Fruit fly (Drosophila melanogaster) whole organism, embryonic: Measurements from ENCODE around the gene ng4.

Experiments used
- CG11085 ChIP-seq: fragments of 200-800 bp; sonication (Bioruptor generic); IDR thresholded peaks from 2 replicates; pipeline ENCODE4 v1.3.6; 2022; ENCODE audit warnings: missing biosample characterization, missing genetic modification characterization
- CG8290 ChIP-seq, 3 experiments: fragments of 200-800 bp; sonication (Bioruptor generic); optimal IDR thresholded peaks; 2 replicates each; lab custom pipeline; 2016 to 2019; ENCODE audit warnings: missing biosample characterization in 3 of 3, missing genetic modification characterization in 3 of 3, mild to moderate bottlenecking in 2 of 3, moderate library complexity in 1 of 3
- Hr3 ChIP-seq: fragments of 200-800 bp; sonication (Bioruptor generic); optimal IDR thresholded peaks from 3 replicates; lab custom pipeline; 2016; ENCODE audit warnings: missing biosample characterization, missing genetic modification characterization
- Stat92E ChIP-seq, 3 experiments: fragments of >200 bp in 2 of 3; fragments of 200-800 bp in 1 of 3; sonication (Bioruptor generic) in 1 of 3; optimal IDR thresholded peaks; 2 replicates each; lab custom pipeline; 2017 to 2019; ENCODE audit warnings: missing biosample characterization in 3 of 3, missing genetic modification characterization in 3 of 3, mild to moderate bottlenecking in 1 of 3, moderate library complexity in 1 of 3
- crol ChIP-seq: fragments of 200-800 bp; sonication (Bioruptor generic); IDR thresholded peaks from 2 replicates; pipeline ENCODE4 v1.3.6; 2022; ENCODE audit warnings: missing biosample characterization, missing genetic modification characterization
- da ChIP-seq: fragments of 200-800 bp; sonication (Bioruptor generic); optimal IDR thresholded peaks from 2 replicates; lab custom pipeline; 2016; ENCODE audit warnings: missing biosample characterization, missing genetic modification characterization
- dysf ChIP-seq: fragments of 200-800 bp; sonication (Bioruptor generic); IDR thresholded peaks from 3 replicates; pipeline ENCODE4 v1.3.6; 2022; ENCODE audit warnings: missing biosample characterization, missing genetic modification characterization
- lbe ChIP-seq: fragments of 200-800 bp; sonication (Bioruptor generic); optimal IDR thresholded peaks from 2 replicates; lab custom pipeline; 2016; ENCODE audit warnings: missing biosample characterization, mild to moderate bottlenecking, missing genetic modification characterization
- sim ChIP-seq: fragments of 200-800 bp; sonication (Bioruptor generic); IDR thresholded peaks from 2 replicates; pipeline ENCODE4 v1.3.6; 2022; ENCODE audit warnings: missing biosample characterization, missing genetic modification characterization
- sna ChIP-seq: fragments of 200-800 bp; sonication (Bioruptor generic); IDR thresholded peaks from 2 replicates; pipeline ENCODE4 v1.3.6; 2022; ENCODE audit warnings: missing biosample characterization, missing genetic modification characterization; ENCODE audit not compliant: partially characterized antibody

DNA sequence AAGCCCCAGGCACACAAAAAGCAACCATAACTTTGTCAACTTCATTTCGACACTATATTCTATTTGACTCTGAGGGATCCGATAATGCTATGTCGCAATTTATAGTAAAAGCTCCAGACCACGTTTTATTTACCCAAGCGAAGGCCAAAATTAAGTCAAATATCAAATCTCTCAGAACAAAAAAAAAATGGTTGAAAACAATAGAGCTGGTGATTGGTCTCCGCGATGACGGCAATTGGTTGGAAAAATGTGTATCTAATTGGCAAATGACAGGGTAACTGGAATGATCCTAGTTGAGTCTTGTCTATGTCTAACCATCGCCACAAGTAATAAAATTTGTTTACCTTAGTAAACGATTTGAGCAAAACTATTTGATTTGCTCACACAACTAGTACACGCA lies 5.2 kb upstream of the ng4 start, which contains the start of gene Pig1:
- no peak for TF ChIP-seq sna (GFP tag; lab: Robert Waterston, UW)
- no peak for TF ChIP-seq da (GFP tag; lab: Kevin White, UChicago)
- no peak for TF ChIP-seq Stat92E (GFP tag; optimal IDR thresholded peaks at IDR 0.05; lab: Kevin White, UChicago)
- TF ChIP-seq CG8290 (GFP tag; optimal IDR thresholded peaks at IDR 0.05; lab: Kevin White, UChicago): no peak
- TF ChIP-seq CG8290 (tag; optimal IDR thresholded peaks at IDR 0.05; lab: Kevin White, UChicago): no peak
- no peak for TF ChIP-seq dysf
- no peak for TF ChIP-seq Hr3 (GFP tag; lab: Kevin White, UChicago)
- no peak for TF ChIP-seq crol (GFP tag; lab: Robert Waterston, UW)
- no peak for TF ChIP-seq sim (GFP tag; lab: Robert Waterston, UW)
- no peak for TF ChIP-seq CG11085 (GFP tag; lab: Robert Waterston, UW)
- TF ChIP-seq lbe (GFP tag; lab: Kevin White, UChicago): no peak
